Worm (Caenorhabditis elegans) whole organism, L2 larva: Measurements from ENCODE around the gene C02B8.1.

Source experiments
- C34F6.9 ChIP-seq: fragments of 150-350 bp; optimal IDR thresholded peaks from 2 replicates; lab custom pipeline; 2014; ENCODE audit warnings: missing biosample characterization, missing genetic modification characterization
- F13H6.1 ChIP-seq: sonication (generic microtip); optimal IDR thresholded peaks from 2 replicates; lab custom pipeline; 2016; ENCODE audit warnings: missing genetic modification characterization, missing compliant biosample characterization
- ZK546.5 ChIP-seq: sonication (generic microtip); optimal IDR thresholded peaks from 2 replicates; lab custom pipeline; 2017; ENCODE audit warnings: missing biosample characterization, missing genetic modification characterization
- alr-1 ChIP-seq: fragments of 150-350 bp; optimal IDR thresholded peaks from 2 replicates; lab custom pipeline; 2014; ENCODE audit warnings: missing biosample characterization, missing genetic modification characterization
- aly-2 ChIP-seq: fragments of 150-350 bp; optimal IDR thresholded peaks from 2 replicates; lab custom pipeline; 2014; ENCODE audit warnings: missing biosample characterization, missing genetic modification characterization
- ama-1 ChIP-seq: fragments of 150-350 bp; optimal IDR thresholded peaks from 2 replicates; lab custom pipeline; 2018; ENCODE audit warnings: inconsistent platforms
- blmp-1 ChIP-seq: sonication (generic microtip); optimal IDR thresholded peaks from 2 replicates; lab custom pipeline; 2017; ENCODE audit warnings: missing genetic modification characterization, mild to moderate bottlenecking, missing compliant biosample characterization, antibody characterized with exemption, moderate library complexity; ENCODE audit not compliant: insufficient read depth
- ceh-16 ChIP-seq: fragments of 150-350 bp; optimal IDR thresholded peaks from 2 replicates; lab custom pipeline; 2014; ENCODE audit warnings: missing biosample characterization, missing genetic modification characterization
- ceh-82 ChIP-seq: fragments of 150-350 bp; optimal IDR thresholded peaks from 2 replicates; lab custom pipeline; 2014; ENCODE audit warnings: missing biosample characterization, missing genetic modification characterization
- crh-2 ChIP-seq: sonication (generic microtip); optimal IDR thresholded peaks from 2 replicates; lab custom pipeline; 2017; ENCODE audit warnings: missing biosample characterization, missing genetic modification characterization
- dmd-4 ChIP-seq: sonication (generic microtip); optimal IDR thresholded peaks from 2 replicates; lab custom pipeline; 2017; ENCODE audit warnings: missing biosample characterization, missing genetic modification characterization
- elt-1 ChIP-seq: fragments of 150-350 bp; optimal IDR thresholded peaks from 2 replicates; lab custom pipeline; 2014; ENCODE audit warnings: missing biosample characterization, missing genetic modification characterization
- elt-3 ChIP-seq: sonication (generic microtip); optimal IDR thresholded peaks from 2 replicates; lab custom pipeline; 2017; ENCODE audit warnings: missing biosample characterization, missing genetic modification characterization
- fos-1 ChIP-seq: fragments of 150-350 bp; optimal IDR thresholded peaks from 2 replicates; lab custom pipeline; 2014; ENCODE audit warnings: missing biosample characterization, missing genetic modification characterization
- lin-11 ChIP-seq: fragments of 150-350 bp; sonication (generic microtip); optimal IDR thresholded peaks from 2 replicates; lab custom pipeline; 2014; ENCODE audit warnings: missing biosample characterization, missing genetic modification characterization, inconsistent platforms, mixed read lengths
- lin-13 ChIP-seq: fragments of 150-350 bp; optimal IDR thresholded peaks from 2 replicates; lab custom pipeline; 2014; ENCODE audit warnings: missing biosample characterization, missing genetic modification reagents, missing genetic modification characterization
- lsy-2 ChIP-seq, 2 experiments: fragments of 150-350 bp in 1 of 2; sonication (generic microtip) in 1 of 2; optimal IDR thresholded peaks; 2 replicates each; lab custom pipeline; 2014 to 2017; ENCODE audit warnings: missing biosample characterization in 2 of 2, missing genetic modification characterization in 2 of 2
- mbf-1 ChIP-seq: sonication (generic microtip); optimal IDR thresholded peaks from 2 replicates; lab custom pipeline; 2017; ENCODE audit warnings: missing biosample characterization, missing genetic modification characterization
- nhr-10 ChIP-seq: sonication (generic microtip); optimal IDR thresholded peaks from 2 replicates; lab custom pipeline; 2017; ENCODE audit warnings: missing biosample characterization, missing genetic modification characterization
- nhr-11 ChIP-seq: fragments of 150-350 bp; optimal IDR thresholded peaks from 2 replicates; lab custom pipeline; 2014; ENCODE audit warnings: missing biosample characterization, missing genetic modification characterization
- nhr-12 ChIP-seq: fragments of 150-350 bp; optimal IDR thresholded peaks from 2 replicates; lab custom pipeline; 2014; ENCODE audit warnings: missing biosample characterization, missing genetic modification characterization
- nhr-129 ChIP-seq: fragments of 150-350 bp; optimal IDR thresholded peaks from 2 replicates; lab custom pipeline; 2014; ENCODE audit warnings: missing biosample characterization, missing genetic modification characterization
- nhr-21 ChIP-seq: fragments of 150-350 bp; optimal IDR thresholded peaks from 2 replicates; lab custom pipeline; 2014; ENCODE audit warnings: missing biosample characterization, missing genetic modification characterization
- nhr-23 ChIP-seq: fragments of 150-350 bp; optimal IDR thresholded peaks from 2 replicates; lab custom pipeline; 2014; ENCODE audit warnings: missing biosample characterization, missing genetic modification reagents, missing genetic modification characterization
- nhr-237 ChIP-seq: fragments of 150-350 bp; optimal IDR thresholded peaks from 2 replicates; lab custom pipeline; 2014; ENCODE audit warnings: missing biosample characterization, missing genetic modification characterization
- nhr-25 ChIP-seq: fragments of 150-350 bp; sonication (generic microtip); optimal IDR thresholded peaks from 3 replicates; lab custom pipeline; 2014; ENCODE audit warnings: missing biosample characterization, missing genetic modification characterization
- nhr-6 ChIP-seq: fragments of 150-350 bp; optimal IDR thresholded peaks from 2 replicates; lab custom pipeline; 2014; ENCODE audit warnings: missing biosample characterization, missing genetic modification characterization
- peb-1 ChIP-seq: fragments of 150-350 bp; optimal IDR thresholded peaks from 2 replicates; lab custom pipeline; 2014; ENCODE audit warnings: missing biosample characterization, missing genetic modification characterization
- sem-4 ChIP-seq: fragments of 150-350 bp; optimal IDR thresholded peaks from 2 replicates; lab custom pipeline; 2014; ENCODE audit warnings: missing biosample characterization, missing genetic modification reagents, missing genetic modification characterization
- sma-3 ChIP-seq: sonication (generic microtip); optimal IDR thresholded peaks from 2 replicates; lab custom pipeline; 2016; ENCODE audit warnings: missing genetic modification reagents, missing genetic modification characterization, missing compliant biosample characterization
- sma-9 ChIP-seq, 2 experiments: fragments of 150-350 bp in 1 of 2; sonication (generic microtip) in 1 of 2; optimal IDR thresholded peaks; 2 replicates each; lab custom pipeline; 2014 to 2016; ENCODE audit warnings: missing genetic modification characterization in 2 of 2, mild to moderate bottlenecking in 1 of 2, missing biosample characterization in 1 of 2, missing compliant biosample characterization in 1 of 2, missing genetic modification reagents in 1 of 2, moderate library complexity in 1 of 2
- snpc-4 ChIP-seq: fragments of 150-350 bp; optimal IDR thresholded peaks from 2 replicates; lab custom pipeline; 2014; ENCODE audit warnings: missing biosample characterization, missing genetic modification characterization
- unc-39 ChIP-seq: fragments of 150-350 bp; optimal IDR thresholded peaks from 2 replicates; lab custom pipeline; 2014; ENCODE audit warnings: missing biosample characterization, missing genetic modification characterization
- unc-55 ChIP-seq: fragments of 150-350 bp; sonication (generic microtip); optimal IDR thresholded peaks from 3 replicates; lab custom pipeline; 2014; ENCODE audit warnings: missing biosample characterization, missing genetic modification reagents, missing genetic modification characterization
- unc-62 ChIP-seq: fragments of 150-350 bp; optimal IDR thresholded peaks from 2 replicates; lab custom pipeline; 2014; ENCODE audit warnings: missing biosample characterization, missing genetic modification reagents, missing genetic modification characterization
- zag-1 ChIP-seq: fragments of 150-350 bp; optimal IDR thresholded peaks from 2 replicates; lab custom pipeline; 2014; ENCODE audit warnings: missing biosample characterization, missing genetic modification characterization
- ztf-1 ChIP-seq: fragments of 200-800 bp; sonication (Bioruptor generic); conservative IDR thresholded peaks from 2 replicates; pipeline ENCODE4 v1.3.6; 2022; ENCODE audit warnings: missing genetic modification characterization, missing compliant biosample characterization
- ztf-11 ChIP-seq: sonication (generic microtip); optimal IDR thresholded peaks from 2 replicates; lab custom pipeline; 2017; ENCODE audit warnings: missing biosample characterization, missing genetic modification characterization
- ztf-4 ChIP-seq: fragments of 150-350 bp; optimal IDR thresholded peaks from 2 replicates; lab custom pipeline; 2014; ENCODE audit warnings: missing biosample characterization, missing genetic modification characterization

Gene C02B8.1

ce11 chrX:8120281-8120680 is 27.2 kb upstream of the C02B8.1 start:
- no peak for TF ChIP-seq lin-11 (tag; lab: Kevin White, UChicago)
- TF ChIP-seq nhr-21: no peak
- TF ChIP-seq elt-1: no peak
- no peak for TF ChIP-seq crh-2 (tag; lab: Kevin White, UChicago)
- TF ChIP-seq mbf-1 (tag; lab: Kevin White, UChicago): no peak
- TF ChIP-seq peb-1 (tag; lab: Kevin White, UChicago): no peak
- no peak for TF ChIP-seq nhr-237 (tag; lab: Kevin White, UChicago)
- TF ChIP-seq dmd-4 (tag; lab: Kevin White, UChicago): no peak
- no peak for TF ChIP-seq unc-55 (GFP tag; lab: Kevin White, UChicago)
- no peak for TF ChIP-seq nhr-10 (tag; lab: Kevin White, UChicago)
- TF ChIP-seq snpc-4 (tag; lab: Kevin White, UChicago): no peak
- TF ChIP-seq blmp-1 (tag; lab: Kevin White, UChicago): no peak
- TF ChIP-seq lsy-2 (tag; optimal IDR thresholded peaks at IDR 0.05; lab: Kevin White, UChicago): no peak
- TF ChIP-seq ztf-1 (GFP tag; lab: Robert Waterston, UW): no peak
- no peak for TF ChIP-seq nhr-12 (tag; lab: Kevin White, UChicago)
- no peak for TF ChIP-seq aly-2 (tag; lab: Kevin White, UChicago)
- TF ChIP-seq elt-3 (tag; lab: Kevin White, UChicago): no peak
- TF ChIP-seq, all 48 proteins: peak for 0

ce11 chrX:8123194-8123593 is 24.3 kb upstream of the C02B8.1 start, which contains the start of gene C02B8.12:
Gene C02B8.12 (minus strand): TSS chrX:8123368.
- TF ChIP-seq ama-1 (lab: Kevin White, UChicago) (no peak), nhr-10 (tag; lab: Kevin White, UChicago) (no peak), sem-4 (tag; lab: Kevin White, UChicago) (no peak), nhr-6 (tag; lab: Kevin White, UChicago) (no peak), nhr-25 (tag; lab: Kevin White, UChicago) (no peak), unc-62 (GFP tag; lab: Kevin White, UChicago) (no peak), lsy-2 (tag; optimal IDR thresholded peaks at IDR 0.05; lab: Kevin White, UChicago) (no peak)

- TF ChIP-seq blmp-1 (tag; lab: Kevin White, UChicago) (no peak), ztf-4 (no peak), nhr-23 (tag; lab: Kevin White, UChicago) (no peak), lin-13 (GFP tag; lab: Kevin White, UChicago) (no peak)
Observed at ce11 chrX:8129543-8129942, 18.0 kb upstream of the C02B8.1 start, which contains the start of gene frpr-1. Gene frpr-1 (minus strand): TSS chrX:8129643.

ce11 chrX:8136276-8136891 is 11.1 kb upstream of the C02B8.1 start, which contains the start of gene C02B8.6:
Gene C02B8.6 (minus strand): TSS chrX:8136326.
- no peak for TF ChIP-seq nhr-10 (tag; lab: Kevin White, UChicago)
- TF ChIP-seq F13H6.1 (tag; lab: Kevin White, UChicago): peak; percentile 39
- TF ChIP-seq elt-3 (tag; lab: Kevin White, UChicago): no peak
- TF ChIP-seq fos-1 (tag; lab: Kevin White, UChicago): peak; percentile 86
- TF ChIP-seq crh-2 (tag; lab: Kevin White, UChicago): peak; percentile 51
- TF ChIP-seq ama-1 (lab: Kevin White, UChicago): no peak
- TF ChIP-seq lin-13 (GFP tag; lab: Kevin White, UChicago): peak; percentile 44
- TF ChIP-seq C34F6.9: peak; percentile 59
- peak; percentile 82 for TF ChIP-seq nhr-129 (tag; lab: Kevin White, UChicago)
- TF ChIP-seq unc-55 (GFP tag; lab: Kevin White, UChicago): peak; percentile 70
- TF ChIP-seq ztf-11 (tag; lab: Kevin White, UChicago): no peak
- no peak for TF ChIP-seq lin-11 (tag; lab: Kevin White, UChicago)
- no peak for TF ChIP-seq peb-1 (tag; lab: Kevin White, UChicago)

- no peak for TF ChIP-seq ceh-82 (tag; lab: Kevin White, UChicago)
- no peak for TF ChIP-seq nhr-23 (tag; lab: Kevin White, UChicago)
- TF ChIP-seq aly-2 (tag; lab: Kevin White, UChicago): no peak
- no peak for TF ChIP-seq fos-1 (tag; lab: Kevin White, UChicago)
- no peak for TF ChIP-seq sma-9 (GFP tag; optimal IDR thresholded peaks at IDR 0.05; lab: Kevin White, UChicago)
- TF ChIP-seq sma-9 (tag; optimal IDR thresholded peaks at IDR 0.05; lab: Kevin White, UChicago): no peak
- TF ChIP-seq nhr-11 (tag; lab: Kevin White, UChicago): no peak
- TF ChIP-seq C34F6.9: no peak
- TF ChIP-seq ceh-16 (tag; lab: Kevin White, UChicago): no peak
- no peak for TF ChIP-seq ZK546.5 (tag; lab: Kevin White, UChicago)
- no peak for TF ChIP-seq lin-13 (GFP tag; lab: Kevin White, UChicago)
- TF ChIP-seq ztf-1 (GFP tag; lab: Robert Waterston, UW): no peak
- no peak for TF ChIP-seq snpc-4 (tag; lab: Kevin White, UChicago)
- no peak for TF ChIP-seq peb-1 (tag; lab: Kevin White, UChicago)
- no peak for TF ChIP-seq zag-1
- TF ChIP-seq sma-3 (GFP tag; lab: Kevin White, UChicago): no peak
- TF ChIP-seq lin-11 (tag; lab: Kevin White, UChicago): no peak
- no peak for TF ChIP-seq alr-1 (tag; lab: Kevin White, UChicago)
- no peak for TF ChIP-seq unc-39 (tag; lab: Kevin White, UChicago)
Observed at ce11 chrX:8137779-8138178, 9.7 kb upstream of the C02B8.1 start, which contains the start of gene C02B8.7. Gene C02B8.7 (minus strand): TSS chrX:8137879.
